Worm (Caenorhabditis elegans) whole organism, late embryonic: ENCODE data around the gene srj-44.

Experiments used
- ama-1 ChIP-seq: fragments of 150-350 bp; optimal IDR thresholded peaks from 2 replicates; lab custom pipeline; 2014
- dve-1 ChIP-seq: sonication (generic microtip); optimal IDR thresholded peaks from 2 replicates; lab custom pipeline; 2017; ENCODE audit warnings: antibody characterized with exemption, mild to moderate bottlenecking, missing genetic modification characterization, missing compliant biosample characterization
- odd-2 ChIP-seq: sonication (generic microtip); optimal IDR thresholded peaks from 2 replicates; lab custom pipeline; 2017; ENCODE audit warnings: antibody characterized with exemption, mild to moderate bottlenecking, missing genetic modification characterization, missing compliant biosample characterization
- tbx-2 ChIP-seq: sonication (generic microtip); optimal IDR thresholded peaks from 2 replicates; lab custom pipeline; 2016; ENCODE audit warnings: missing genetic modification characterization, missing compliant biosample characterization

ce11 chrV:2832666-2833065 is 13.0 kb downstream of the srj-44 start, which contains the start of gene srj-50:
- TF ChIP-seq dve-1 (tag; lab: Kevin White, UChicago) (no peak), odd-2 (tag; lab: Kevin White, UChicago) (no peak), ama-1 (no peak), tbx-2 (tag; lab: Kevin White, UChicago) (no peak)
